Worm (Caenorhabditis elegans): ENCODE data around the gene fbxb-21.

- TF ChIP-seq klf-2 (GFP tag; conservative IDR thresholded peaks at IDR 0.05) (no peak), T22C8.4 (GFP tag; IDR thresholded peaks at IDR 0.05) (no peak), med-1 (GFP tag; optimal IDR thresholded peaks at IDR 0.05; ENCODE audit: insufficient read depth) (no peak), ztf-23 (GFP tag; IDR thresholded peaks at IDR 0.05) (no peak), cog-1 (tag; optimal IDR thresholded peaks at IDR 0.05) (no peak)
Observed at ce11 chrII:1688813-1689212, 40.1 kb upstream of the fbxb-21 start, which contains the start of the genes fbxb-18 and fbxb-19.
